Worm (Caenorhabditis elegans): ENCODE measurements around the gene kcc-1.

kcc-1 gene

DNA sequence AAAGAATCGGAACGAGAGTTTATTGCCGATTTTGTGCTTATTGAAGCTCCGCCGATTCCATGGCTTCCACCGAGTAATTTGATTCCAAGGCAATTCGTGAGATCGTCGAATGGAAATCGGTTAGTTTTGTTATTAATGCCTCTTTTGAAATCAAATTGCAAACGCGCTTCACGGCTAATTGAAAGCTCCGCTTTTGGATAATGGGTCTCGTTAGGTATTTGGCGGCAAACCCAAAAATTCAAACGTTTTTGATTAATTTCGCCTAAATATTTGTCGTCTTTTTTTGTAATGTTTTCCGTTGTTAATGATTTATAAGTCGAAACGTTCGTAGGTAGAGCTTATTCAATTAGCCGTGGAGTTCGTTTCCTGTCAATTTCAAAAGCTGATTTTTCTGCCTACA is 46.5 kb upstream of the kcc-1 start:
- TF ChIP-seq hrde-1 (tag; optimal IDR thresholded peaks at IDR 0.05; ENCODE audit: borderline replicate concordance) (peak; percentile 11), C17E4.6 (GFP tag; IDR thresholded peaks at IDR 0.05) (no peak), chd-7 (tag; optimal IDR thresholded peaks at IDR 0.05) (no peak), attf-5 (GFP tag; optimal IDR thresholded peaks at IDR 0.05) (no peak)

DNA sequence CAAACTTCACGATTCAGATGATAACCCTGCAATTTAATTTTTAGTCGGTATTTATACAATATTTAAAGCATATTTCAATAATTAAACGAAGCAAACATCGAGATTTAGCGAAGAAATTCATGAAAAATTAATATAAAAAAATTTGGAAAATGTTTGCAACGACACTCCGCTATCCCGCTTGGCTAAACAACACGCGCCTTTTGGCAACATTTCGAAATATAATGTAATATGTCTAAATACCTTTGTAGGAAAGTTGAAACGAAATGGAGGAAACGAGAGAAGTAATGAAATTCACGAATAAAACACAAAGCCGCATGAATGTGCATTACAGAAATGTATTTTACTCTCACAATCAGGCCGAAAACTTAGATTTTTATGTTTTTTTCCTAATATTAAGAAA is 40.3 kb upstream of the kcc-1 start, which contains the start of gene rpc-1:
Gene rpc-1 (minus strand): TSS at position 26 of the 400 bp plus-strand sequence.
- TF ChIP-seq attf-3 (GFP tag; conservative IDR thresholded peaks at IDR 0.05) (peak; percentile 91), cebp-1 (GFP tag; IDR thresholded peaks at IDR 0.05) (peak; percentile 43; the same call in 1 of the 2 replicates), cebp-1 (tag; optimal IDR thresholded peaks at IDR 0.05) (peak; percentile 88), F49E8.2 (tag; optimal IDR thresholded peaks at IDR 0.05; ENCODE audit: insufficient read depth) (no peak)

- TF ChIP-seq cebp-2 (GFP tag; IDR thresholded peaks at IDR 0.05) = no peak
- no peak for TF ChIP-seq madf-3 (GFP tag; IDR thresholded peaks at IDR 0.05)
- peak; percentile 90 for TF ChIP-seq hmg-1.2 (GFP tag; IDR thresholded peaks at IDR 0.05)
- TF ChIP-seq F23B12.7 (tag; optimal IDR thresholded peaks at IDR 0.05; ENCODE audit: insufficient read depth) = no peak
- TF ChIP-seq nfya-2 (GFP tag; IDR thresholded peaks at IDR 0.05) = no peak
- TF ChIP-seq F52B5.7 (tag; optimal IDR thresholded peaks at IDR 0.05) = no peak
Observed at ce11 chrIV:7166553-7166952, 39.5 kb upstream of the kcc-1 start, which contains the start of gene C42D4.18. Gene C42D4.18 (plus strand): TSS chrIV:7166783.

DNA sequence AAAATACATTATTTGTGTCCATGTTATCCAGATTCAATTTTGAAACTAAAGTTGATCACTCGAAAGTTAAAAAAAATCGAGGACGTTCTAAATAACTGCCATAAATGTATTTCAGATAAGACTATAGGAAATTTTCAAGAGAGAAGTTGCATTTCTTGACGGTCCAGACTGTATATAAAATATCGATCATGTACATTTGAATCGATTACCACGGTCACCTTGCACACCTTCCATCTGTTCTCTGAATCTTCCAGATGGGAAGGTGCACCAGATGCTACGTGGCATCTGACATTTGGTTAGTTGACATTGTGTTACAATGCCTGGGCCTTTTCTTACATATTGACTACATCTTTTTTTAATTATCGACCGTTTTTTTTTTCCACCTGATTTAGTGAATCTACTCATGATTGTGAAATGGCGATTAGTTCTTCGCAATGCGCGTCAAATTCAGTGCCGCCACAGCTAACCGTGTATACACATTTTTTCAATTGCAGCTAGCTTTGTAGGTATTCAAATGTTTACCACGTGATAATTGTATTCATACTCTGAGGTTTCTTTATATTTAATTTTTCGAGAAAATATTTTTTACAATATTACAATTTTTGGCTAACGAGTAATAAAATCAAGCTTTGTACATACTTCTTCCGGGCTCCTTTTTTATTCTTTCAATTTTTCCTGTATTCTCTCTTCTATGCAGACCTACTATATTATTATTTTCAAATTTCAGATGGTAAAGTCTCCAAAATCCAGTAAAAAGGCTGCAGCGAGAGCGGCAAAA is 37.9 kb upstream of the kcc-1 start, which contains the start of gene skr-16:
Gene skr-16 (plus strand): TSS at position 728 of the 778 bp plus-strand sequence.
- no peak for TF ChIP-seq hmg-1.2 (GFP tag; IDR thresholded peaks at IDR 0.05)
- no peak for TF ChIP-seq ceh-100 (GFP tag; IDR thresholded peaks at IDR 0.05)
- TF ChIP-seq ztf-25 (GFP tag; IDR thresholded peaks at IDR 0.05) = no peak
- no peak for TF ChIP-seq ztf-26 (tag; optimal IDR thresholded peaks at IDR 0.05)
- no peak for TF ChIP-seq zfh-2 (GFP tag; conservative IDR thresholded peaks at IDR 0.05)
- TF ChIP-seq attf-5 (GFP tag; optimal IDR thresholded peaks at IDR 0.05) = no peak

- TF ChIP-seq gei-17 (GFP tag; optimal IDR thresholded peaks at IDR 0.05) = no peak
Observed at ce11 chrIV:7171222-7171621, 34.8 kb upstream of the kcc-1 start, which contains the start of gene str-220. Gene str-220 (minus strand): TSS chrIV:7171322.

DNA sequence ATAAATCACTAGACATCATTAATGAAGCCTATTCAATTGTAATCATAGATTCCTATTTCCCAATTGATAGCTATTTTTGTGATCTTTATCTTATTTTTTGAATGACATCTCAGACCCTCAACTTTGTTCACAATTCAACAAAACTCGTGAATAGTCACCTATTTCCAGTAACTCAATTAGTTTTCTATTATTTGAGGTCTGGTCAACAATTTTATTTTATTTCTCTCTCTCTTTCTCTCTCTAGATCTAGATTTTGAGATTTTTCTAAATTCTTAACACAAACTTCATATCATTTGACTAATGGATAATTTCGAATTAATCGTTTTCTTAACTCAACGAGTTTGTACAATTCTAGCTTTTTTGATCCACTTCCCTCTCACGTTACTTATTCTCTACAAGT is 32.6 kb upstream of the kcc-1 start, which contains the start of gene str-1:
Gene str-1 (plus strand): TSS at position 301 of the 400 bp plus-strand sequence.
- TF ChIP-seq dpl-1 (GFP tag; optimal IDR thresholded peaks at IDR 0.05) = no peak
- TF ChIP-seq die-1 (tag; optimal IDR thresholded peaks at IDR 0.05) = no peak
- no peak for TF ChIP-seq K12H6.12 (tag; optimal IDR thresholded peaks at IDR 0.05)
- no peak for TF ChIP-seq dpff-1 (tag; optimal IDR thresholded peaks at IDR 0.05)
- TF ChIP-seq lag-1 (GFP tag; IDR thresholded peaks at IDR 0.05) = no peak
- no peak for TF ChIP-seq attf-6 (GFP tag; IDR thresholded peaks at IDR 0.05)
- TF ChIP-seq Y79H2A.3 (GFP tag; conservative IDR thresholded peaks at IDR 0.05) = no peak
- no peak for TF ChIP-seq F55B11.4 (tag; optimal IDR thresholded peaks at IDR 0.05; ENCODE audit: borderline replicate concordance, insufficient read depth)
- TF ChIP-seq ceh-40 (GFP tag; IDR thresholded peaks at IDR 0.05) = no peak
- no peak for TF ChIP-seq madf-6 (GFP tag; IDR thresholded peaks at IDR 0.05)
- no peak for TF ChIP-seq nhr-80 (tag; optimal IDR thresholded peaks at IDR 0.05)
- no peak for TF ChIP-seq ztf-25 (GFP tag; IDR thresholded peaks at IDR 0.05)
- no peak for TF ChIP-seq ztf-28 (GFP tag; IDR thresholded peaks at IDR 0.05)
